Worm (Caenorhabditis elegans): ENCODE results near the gene W02B12.16.

The W02B12.16 gene

DNA sequence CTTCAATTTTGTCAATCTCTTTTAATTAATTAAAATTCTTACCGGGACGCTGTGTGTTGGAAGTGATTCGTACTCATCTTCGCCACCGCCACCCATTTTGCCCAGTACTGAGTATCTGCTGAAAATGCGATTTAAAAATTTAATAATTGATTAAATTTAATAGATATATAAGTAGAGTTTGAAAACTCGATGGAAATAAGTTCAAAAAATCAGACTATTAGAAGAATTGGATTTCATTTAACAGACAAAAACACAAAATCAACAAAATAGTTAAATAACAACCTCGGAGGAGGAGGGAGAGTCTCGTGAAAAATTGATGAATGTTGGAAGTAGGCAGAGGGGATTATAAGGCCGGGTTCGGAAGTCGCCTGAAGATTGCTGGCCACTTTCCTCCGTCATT, 4.4 kb downstream of the W02B12.16 start, which contains the start of gene mfn-1:
mfn-1 (minus strand) TSS at position 101 of the 400 bp plus-strand sequence.
- TF ChIP-seq efl-1 (optimal IDR thresholded peaks at IDR 0.05): no peak
- peak in 1 of 2 experiments; percentile 26 for TF ChIP-seq efl-1 (GFP tag; optimal IDR thresholded peaks at IDR 0.05 in 1 of 2)
- TF ChIP-seq Y116A8C.19 (tag; optimal IDR thresholded peaks at IDR 0.05; ENCODE audit: borderline replicate concordance): no peak

DNA sequence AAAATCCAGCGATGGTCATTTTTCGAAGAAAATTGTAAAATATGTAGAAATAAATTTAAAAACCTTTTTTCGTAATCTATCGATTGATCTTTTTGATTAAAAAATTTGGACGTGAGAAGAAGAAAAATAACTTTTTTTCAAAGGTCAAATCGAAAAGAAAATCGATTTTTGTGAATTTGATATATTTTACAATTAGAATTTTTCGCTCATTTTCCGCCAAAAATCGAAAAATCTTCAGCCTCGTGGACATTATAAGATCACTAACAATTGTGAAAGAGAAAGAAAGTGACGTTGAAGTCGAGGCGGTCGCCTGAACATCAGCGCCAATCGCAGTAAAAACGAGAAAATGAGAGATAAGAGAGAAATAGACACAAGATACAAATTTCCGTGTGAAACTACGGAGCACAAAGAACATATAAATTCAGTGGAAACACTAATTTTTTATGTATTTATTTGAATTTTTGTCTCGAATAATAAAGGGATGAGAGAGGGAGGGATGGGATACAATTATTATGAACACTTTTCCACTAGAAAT, 6.7 kb downstream of the W02B12.16 start, which contains the start of gene cisd-1:
cisd-1 (minus strand) TSS at position 51 of the 535 bp plus-strand sequence.
- TF ChIP-seq blmp-1 (tag; optimal IDR thresholded peaks at IDR 0.05) (peak; percentile 82), nhr-71 (tag; optimal IDR thresholded peaks at IDR 0.05) (peak; percentile 32), lin-14 (GFP tag; optimal IDR thresholded peaks at IDR 0.05) (peak; percentile 49), hlh-17 (GFP tag; optimal IDR thresholded peaks at IDR 0.05; ENCODE audit: borderline replicate concordance) (no peak), snpc-4 (tag; optimal IDR thresholded peaks at IDR 0.05) (no peak), elt-3 (tag; optimal IDR thresholded peaks at IDR 0.05) (peak in 1 of 6 experiments; percentile 1), elt-2 (tag; optimal IDR thresholded peaks at IDR 0.05) (peak; percentile 33), snu-23 (GFP tag; optimal IDR thresholded peaks at IDR 0.05) (peak; percentile 28), mep-1 (tag; optimal IDR thresholded peaks at IDR 0.05) (peak; percentile 10), nhr-90 (tag; optimal IDR thresholded peaks at IDR 0.05; ENCODE audit: poor library complexity) (peak; percentile 10), unc-62 (GFP tag; optimal IDR thresholded peaks at IDR 0.05) (no peak), tbx-2 (tag; optimal IDR thresholded peaks at IDR 0.05) (peak; percentile 0), lin-15B (tag; optimal IDR thresholded peaks at IDR 0.05) (no peak), lin-35 (GFP tag; optimal IDR thresholded peaks at IDR 0.05) (peak in 1 of 2 experiments; percentile 34), lir-3 (tag; optimal IDR thresholded peaks at IDR 0.05; ENCODE audit: poor library complexity) (no peak), mdl-1 (tag; optimal IDR thresholded peaks at IDR 0.05) (peak in 1 of 2 experiments; percentile 11), nhr-20 (tag; optimal IDR thresholded peaks at IDR 0.05) (no peak), nhr-85 (tag) (peak; percentile 16), nhr-19 (GFP tag; conservative IDR thresholded peaks at IDR 0.05) (peak; percentile 30; the same call in 1 of the 2 replicates)

DNA sequence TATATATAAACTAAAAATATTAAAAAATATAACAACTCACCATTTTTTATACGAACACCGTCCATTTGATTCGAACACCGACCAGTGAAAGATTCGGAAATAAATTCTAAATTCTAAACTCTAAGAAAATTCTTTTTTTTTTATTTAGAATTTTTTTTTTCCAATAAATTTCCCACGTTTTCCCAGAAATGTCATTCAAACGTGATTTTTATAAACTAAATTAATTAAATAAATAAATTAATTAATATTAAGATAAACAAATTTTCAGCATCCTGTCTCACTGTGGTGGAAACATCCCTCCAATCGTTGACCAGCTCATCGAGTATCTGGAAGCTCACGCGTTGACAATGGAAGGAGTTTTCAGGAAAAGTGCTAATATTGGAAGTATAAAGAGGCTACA, 8.8 kb downstream of the W02B12.16 start, which contains the start of gene klp-17:
klp-17 (minus strand) TSS at position 101 of the 400 bp plus-strand sequence.
- no peak for TF ChIP-seq dpl-1 (GFP tag; optimal IDR thresholded peaks at IDR 0.05)
- TF ChIP-seq F16B12.6 (tag; optimal IDR thresholded peaks at IDR 0.05): no peak
- TF ChIP-seq nhr-19 (GFP tag; conservative IDR thresholded peaks at IDR 0.05): no peak
- TF ChIP-seq xbp-1 (tag; optimal IDR thresholded peaks at IDR 0.05): no peak
- no peak for TF ChIP-seq blmp-1 (tag; optimal IDR thresholded peaks at IDR 0.05)
- no peak for TF ChIP-seq nhr-76 (tag; optimal IDR thresholded peaks at IDR 0.05)
- TF ChIP-seq ces-1 (GFP tag; optimal IDR thresholded peaks at IDR 0.05): no peak
- TF ChIP-seq efl-1 (optimal IDR thresholded peaks at IDR 0.05): no peak
- TF ChIP-seq efl-1 (GFP tag; optimal IDR thresholded peaks at IDR 0.05 in 1 of 2): no peak
- TF ChIP-seq nhr-28 (tag; optimal IDR thresholded peaks at IDR 0.05): no peak
- TF ChIP-seq nhr-12 (tag; optimal IDR thresholded peaks at IDR 0.05): no peak
- no peak for TF ChIP-seq elt-2 (tag; optimal IDR thresholded peaks at IDR 0.05)
- no peak for TF ChIP-seq nhr-85 (tag)
- no peak for TF ChIP-seq swsn-7 (tag; optimal IDR thresholded peaks at IDR 0.05)
- no peak for TF ChIP-seq pqm-1 (tag; optimal IDR thresholded peaks at IDR 0.05)

DNA sequence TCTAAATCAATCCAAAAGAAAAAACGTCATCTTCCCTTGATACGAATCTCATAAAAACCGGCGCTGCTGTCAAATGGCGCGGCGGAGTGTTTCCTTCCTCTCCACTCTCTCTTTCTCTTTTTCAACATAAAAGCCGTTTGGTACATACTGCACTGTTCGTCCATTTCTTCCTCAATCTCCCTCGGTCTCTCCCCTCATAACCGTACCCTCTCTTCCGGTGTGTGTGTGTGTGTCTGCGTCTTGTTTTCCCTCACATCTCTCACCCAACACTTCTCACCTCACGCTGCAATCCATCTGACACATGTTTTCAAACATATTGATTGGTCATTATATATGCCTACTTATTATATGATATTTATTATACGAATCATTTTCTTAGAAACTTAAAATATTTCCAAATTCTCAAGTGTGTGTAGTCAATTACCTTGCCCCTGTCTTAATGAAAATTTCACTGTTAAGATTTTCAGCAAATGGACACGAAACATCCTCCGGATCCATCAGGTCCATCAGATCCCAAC, 11.8 kb downstream of the W02B12.16 start, which contains the start of the genes aars-1 and rga-1:
aars-1 (minus strand) TSS at position 71 of the 518 bp plus-strand sequence.
rga-1 (plus strand) TSS at position 468 of the 518 bp plus-strand sequence.
- TF ChIP-seq ztf-11 (tag; optimal IDR thresholded peaks at IDR 0.05): peak in 1 of 2 experiments; percentile 16
- peak; percentile 55 for TF ChIP-seq tbx-2 (tag; optimal IDR thresholded peaks at IDR 0.05)
- TF ChIP-seq xbp-1 (tag; optimal IDR thresholded peaks at IDR 0.05): peak; percentile 24
- peak; percentile 24 for TF ChIP-seq swsn-7 (tag; optimal IDR thresholded peaks at IDR 0.05)
- peak; percentile 28 to 57 for TF ChIP-seq lsy-2 (tag; optimal IDR thresholded peaks at IDR 0.05)
- no peak for TF ChIP-seq unc-86 (tag; optimal IDR thresholded peaks at IDR 0.05)
- TF ChIP-seq dsc-1 (tag; optimal IDR thresholded peaks at IDR 0.05): peak; percentile 36
- peak; percentile 76 for TF ChIP-seq mep-1 (tag; optimal IDR thresholded peaks at IDR 0.05)
- peak; percentile 87 for TF ChIP-seq lin-14 (GFP tag; optimal IDR thresholded peaks at IDR 0.05)
- no peak for TF ChIP-seq aha-1 (tag; optimal IDR thresholded peaks at IDR 0.05)
- TF ChIP-seq snu-23 (GFP tag; optimal IDR thresholded peaks at IDR 0.05): peak; percentile 60
- peak; percentile 10 for TF ChIP-seq nhr-90 (tag; optimal IDR thresholded peaks at IDR 0.05; ENCODE audit: poor library complexity)
- no peak for TF ChIP-seq egl-27 (tag; optimal IDR thresholded peaks at IDR 0.05)
- TF ChIP-seq nhr-20 (tag; optimal IDR thresholded peaks at IDR 0.05): peak; percentile 68
- no peak for TF ChIP-seq zag-1 (tag; optimal IDR thresholded peaks at IDR 0.05)
- peak in 2 of 3 experiments; percentile 26 to 44 for TF ChIP-seq dpl-1 (GFP tag; optimal IDR thresholded peaks at IDR 0.05)
- peak in 3 of 6 experiments; percentile 5 to 57 (median 55) for TF ChIP-seq elt-3 (tag; optimal IDR thresholded peaks at IDR 0.05)
- TF ChIP-seq nhr-47 (tag; optimal IDR thresholded peaks at IDR 0.05): peak; percentile 16
- TF ChIP-seq rnt-1 (tag; optimal IDR thresholded peaks at IDR 0.05): peak; percentile 61
- TF ChIP-seq efl-1 (optimal IDR thresholded peaks at IDR 0.05): peak; percentile 41 to 47
- TF ChIP-seq efl-1 (GFP tag; optimal IDR thresholded peaks at IDR 0.05 in 1 of 2): peak; percentile 29 to 91
- no peak for TF ChIP-seq unc-62 (GFP tag; optimal IDR thresholded peaks at IDR 0.05)
- TF ChIP-seq jun-1 (tag; optimal IDR thresholded peaks at IDR 0.05): peak; percentile 42
- peak; percentile 16 for TF ChIP-seq nhr-77 (tag; optimal IDR thresholded peaks at IDR 0.05)
- peak in 1 of 3 experiments; percentile 52 for TF ChIP-seq ceh-82 (tag; optimal IDR thresholded peaks at IDR 0.05)
